Fruit fly (Drosophila melanogaster): ENCODE data around the gene CG33658.

CG33658 gene

DNA sequence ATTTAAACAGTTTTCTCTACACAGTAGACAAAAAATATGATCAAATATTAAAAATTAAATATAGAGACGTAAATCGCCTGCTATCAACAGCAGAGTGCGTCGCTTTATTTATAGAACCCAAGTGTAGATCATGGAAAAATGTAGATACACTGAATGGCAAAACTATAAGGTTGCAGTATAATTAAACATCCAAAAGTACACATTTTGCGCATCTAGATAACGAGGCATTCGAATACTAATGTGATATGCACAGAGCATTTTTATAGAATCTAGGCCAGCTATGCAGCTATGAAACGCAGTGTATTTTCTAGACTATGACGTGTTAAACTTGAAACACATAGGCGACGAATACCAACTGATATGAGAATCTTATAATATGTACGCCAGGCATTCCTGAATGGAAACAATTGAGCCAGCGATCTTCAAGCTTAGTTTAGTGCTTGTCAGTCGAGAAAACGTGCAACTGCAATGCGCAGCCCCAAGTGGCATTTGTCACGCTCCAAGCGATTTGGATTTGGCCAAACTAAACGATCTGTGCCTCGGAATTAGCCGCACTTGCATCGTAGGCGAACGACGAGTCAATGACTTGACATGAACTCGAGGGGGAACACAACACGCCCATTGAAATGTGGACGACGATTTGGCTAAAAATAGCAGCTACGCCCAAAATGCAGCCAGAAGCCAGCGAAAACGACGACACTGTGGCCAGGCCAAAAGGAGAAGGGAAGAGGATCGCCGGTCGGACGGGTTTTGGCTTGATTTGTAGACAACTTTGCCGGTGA, 29.9 kb downstream of the CG33658 start (continued):
- TF ChIP-seq CG13624 (GFP tag; optimal IDR thresholded peaks at IDR 0.05) (peak; percentile 92), CG13894 (tag; optimal IDR thresholded peaks at IDR 0.05) (peak; percentile 79), hth (optimal IDR thresholded peaks at IDR 0.05) (no peak), CG6791 (GFP tag; IDR thresholded peaks at IDR 0.05; ENCODE audit: partially characterized antibody) (no peak), CG2202 (tag; optimal IDR thresholded peaks at IDR 0.05) (peak; percentile 54), Hr3 (GFP tag; optimal IDR thresholded peaks at IDR 0.05) (peak; percentile 87), Dek (tag; optimal IDR thresholded peaks at IDR 0.05) (peak; percentile 87), Trl (optimal IDR thresholded peaks at IDR 0.05) (no peak), Trl (GFP tag; optimal IDR thresholded peaks at IDR 0.05) (peak; percentile 74), CG4282 (GFP tag; optimal IDR thresholded peaks at IDR 0.05) (peak; percentile 57), CHES-1-like (GFP tag; optimal IDR thresholded peaks at IDR 0.05) (peak; percentile 82), lola (GFP tag; optimal IDR thresholded peaks at IDR 0.05) (peak in 1 of 3 experiments; percentile 38), CG14965 (GFP tag; optimal IDR thresholded peaks at IDR 0.05; ENCODE audit: borderline replicate concordance) (no peak), B-H1 (GFP tag; IDR thresholded peaks at IDR 0.05) (peak; percentile 87), repo (GFP tag; optimal IDR thresholded peaks at IDR 0.05) (peak; percentile 78), Hr78 (GFP tag; optimal IDR thresholded peaks at IDR 0.05) (peak in 1 of 2 experiments; percentile 63), fu2 (GFP tag; optimal IDR thresholded peaks at IDR 0.05) (peak; percentile 84), rib (GFP tag; IDR thresholded peaks at IDR 0.05) (peak; percentile 83), oc (tag; optimal IDR thresholded peaks at IDR 0.05) (peak; percentile 89), dimm (GFP tag; IDR thresholded peaks at IDR 0.05) (peak; percentile 67), CG12942 (GFP tag; optimal IDR thresholded peaks at IDR 0.05) (peak; percentile 79), wek (GFP tag; optimal IDR thresholded peaks at IDR 0.05) (peak; percentile 77), jumu (GFP tag; optimal IDR thresholded peaks at IDR 0.05) (peak; percentile 77), CG32772 (GFP tag; IDR thresholded peaks at IDR 0.05) (peak; percentile 82), Vsx1 (GFP tag; optimal IDR thresholded peaks at IDR 0.05) (peak; percentile 66), CG8765 (GFP tag; IDR thresholded peaks at IDR 0.05) (peak; percentile 20; the same call in 1 of the 2 replicates), CG15073 (GFP tag; optimal IDR thresholded peaks at IDR 0.05) (peak; percentile 17), so (GFP tag; IDR thresholded peaks at IDR 0.05) (peak; percentile 88), CG33557 (GFP tag; optimal IDR thresholded peaks at IDR 0.05) (no peak), phol (tag; optimal IDR thresholded peaks at IDR 0.05) (peak; percentile 82), CG15601 (tag; optimal IDR thresholded peaks at IDR 0.05) (peak; percentile 68), NC2α (GFP tag; optimal IDR thresholded peaks at IDR 0.05) (peak; percentile 25), HHEX (GFP tag; optimal IDR thresholded peaks at IDR 0.05) (peak; percentile 90), Xbp1 (GFP tag; optimal IDR thresholded peaks at IDR 0.05) (peak; percentile 91), gsb (GFP tag; IDR thresholded peaks at IDR 0.05) (peak; percentile 87), CG9727 (GFP tag; optimal IDR thresholded peaks at IDR 0.05) (peak; percentile 71), Dp (GFP tag; optimal IDR thresholded peaks at IDR 0.05) (peak; percentile 2), Hr51 (GFP tag; optimal IDR thresholded peaks at IDR 0.05) (peak; percentile 76 to 90), Doc2 (GFP tag; IDR thresholded peaks at IDR 0.05) (peak; percentile 77), CG5180 (GFP tag; optimal IDR thresholded peaks at IDR 0.05) (no peak), CG10321 (GFP tag; IDR thresholded peaks at IDR 0.05) (peak; percentile 55; the same call in 1 of the 2 replicates), toy (GFP tag; IDR thresholded peaks at IDR 0.05) (peak; percentile 67; the same call in 1 of the 2 replicates), cas (GFP tag; IDR thresholded peaks at IDR 0.05) (peak; percentile 62), CrebB (tag; optimal IDR thresholded peaks at IDR 0.05) (peak; percentile 87), lmd (GFP tag; IDR thresholded peaks at IDR 0.05) (peak; percentile 92), CG8388 (GFP tag; optimal IDR thresholded peaks at IDR 0.05) (peak; percentile 76), zen2 (GFP tag; IDR thresholded peaks at IDR 0.05; ENCODE audit: partially characterized antibody) (no peak), jigr1 (GFP tag; IDR thresholded peaks at IDR 0.05) (no peak), ken (GFP tag; IDR thresholded peaks at IDR 0.05) (peak; percentile 89)
